Worm (Caenorhabditis elegans): ENCODE data around the gene T11B7.1.
A peak's percentile ranks its signal among the peaks of the same experiment; 100 is the strongest.

Gene T11B7.1

ce11 chrIV:8865343-8865742, 24.8 kb downstream of the T11B7.1 start, which contains the start of gene C09G9.1:
Gene C09G9.1 (minus strand): TSS chrIV:8865485.
- TF ChIP-seq unc-30 (tag; optimal IDR thresholded peaks at IDR 0.05) (no peak), nhr-77 (tag; optimal IDR thresholded peaks at IDR 0.05) (peak; percentile 11), ztf-4 (tag; optimal IDR thresholded peaks at IDR 0.05) (no peak)

- TF ChIP-seq vab-15 (tag; optimal IDR thresholded peaks at IDR 0.05) (no peak), lin-35 (GFP tag; optimal IDR thresholded peaks at IDR 0.05) (peak; percentile 50 to 74), grh-1 (GFP tag; IDR thresholded peaks at IDR 0.05) (no peak), elt-3 (tag; optimal IDR thresholded peaks at IDR 0.05) (peak in 1 of 6 experiments; percentile 58), sup-37 (GFP tag; optimal IDR thresholded peaks at IDR 0.05) (no peak), egl-13 (tag; optimal IDR thresholded peaks at IDR 0.05) (no peak), swsn-7 (tag; optimal IDR thresholded peaks at IDR 0.05) (peak; percentile 36), nhr-84 (tag; optimal IDR thresholded peaks at IDR 0.05) (no peak), fkh-8 (tag; optimal IDR thresholded peaks at IDR 0.05) (no peak), nhr-47 (tag; optimal IDR thresholded peaks at IDR 0.05) (peak; percentile 43), aly-2 (tag; optimal IDR thresholded peaks at IDR 0.05) (no peak), Y116A8C.19 (tag; optimal IDR thresholded peaks at IDR 0.05; ENCODE audit: borderline replicate concordance) (no peak), C34B4.2 (tag; optimal IDR thresholded peaks at IDR 0.05) (no peak), pag-3 (tag; optimal IDR thresholded peaks at IDR 0.05; ENCODE audit: borderline replicate concordance, insufficient read depth) (no peak), alr-1 (tag; optimal IDR thresholded peaks at IDR 0.05; ENCODE audit: borderline replicate concordance) (no peak), tbx-2 (tag; optimal IDR thresholded peaks at IDR 0.05) (peak; percentile 38), nhr-11 (tag; optimal IDR thresholded peaks at IDR 0.05) (no peak), fkh-10 (GFP tag; optimal IDR thresholded peaks at IDR 0.05) (no peak), nhr-76 (tag; optimal IDR thresholded peaks at IDR 0.05) (no peak), nhr-28 (tag; optimal IDR thresholded peaks at IDR 0.05) (no peak), ceh-90 (tag; optimal IDR thresholded peaks at IDR 0.05) (no peak), ztf-4 (tag; optimal IDR thresholded peaks at IDR 0.05) (no peak), isw-1 (GFP tag; IDR thresholded peaks at IDR 0.05) (no peak), zag-1 (tag; optimal IDR thresholded peaks at IDR 0.05) (no peak), nhr-77 (tag; optimal IDR thresholded peaks at IDR 0.05) (peak; percentile 34), rnt-1 (tag; optimal IDR thresholded peaks at IDR 0.05) (peak; percentile 73), mdl-1 (tag; optimal IDR thresholded peaks at IDR 0.05) (peak in 1 of 2 experiments; percentile 46), ama-1 (optimal IDR thresholded peaks at IDR 0.05) (no peak), hpl-2 (GFP tag; optimal IDR thresholded peaks at IDR 0.05) (no peak), zip-4 (GFP tag; optimal IDR thresholded peaks at IDR 0.05) (no peak), mef-2 (tag; optimal IDR thresholded peaks at IDR 0.05) (no peak), nhr-90 (tag; optimal IDR thresholded peaks at IDR 0.05; ENCODE audit: poor library complexity) (peak; percentile 57), blmp-1 (tag; optimal IDR thresholded peaks at IDR 0.05) (peak; percentile 98), pax-3 (tag; optimal IDR thresholded peaks at IDR 0.05) (no peak), snpc-4 (tag; optimal IDR thresholded peaks at IDR 0.05) (no peak), unc-130 (tag; optimal IDR thresholded peaks at IDR 0.05) (no peak), elt-2 (tag; optimal IDR thresholded peaks at IDR 0.05) (peak; percentile 39), xbp-1 (tag; optimal IDR thresholded peaks at IDR 0.05) (no peak), egl-27 (tag; optimal IDR thresholded peaks at IDR 0.05) (peak in 1 of 2 experiments; percentile 14), ztf-11 (tag; optimal IDR thresholded peaks at IDR 0.05) (peak in 1 of 2 experiments; percentile 34), aha-1 (tag; optimal IDR thresholded peaks at IDR 0.05) (no peak), ceh-63 (GFP tag; optimal IDR thresholded peaks at IDR 0.05) (no peak), unc-62 (GFP tag; optimal IDR thresholded peaks at IDR 0.05) (no peak), unc-86 (tag; optimal IDR thresholded peaks at IDR 0.05) (no peak), lin-15B (tag; optimal IDR thresholded peaks at IDR 0.05) (no peak), sox-4 (tag; optimal IDR thresholded peaks at IDR 0.05) (no peak), tlp-1 (tag; optimal IDR thresholded peaks at IDR 0.05) (no peak), fos-1 (tag; optimal IDR thresholded peaks at IDR 0.05) (no peak), efl-3 (GFP tag; optimal IDR thresholded peaks at IDR 0.05) (no peak), nhr-20 (tag; optimal IDR thresholded peaks at IDR 0.05) (peak; percentile 73)
Observed at ce11 chrIV:8866092-8866491, 25.6 kb downstream of the T11B7.1 start.
